Worm (Caenorhabditis elegans): ENCODE results near the gene F15H10.12.

- no peak for TF ChIP-seq ama-1 (optimal IDR thresholded peaks at IDR 0.05)
- TF ChIP-seq nhr-6 (tag; optimal IDR thresholded peaks at IDR 0.05): no peak
- TF ChIP-seq zip-2 (tag; optimal IDR thresholded peaks at IDR 0.05): no peak
- no peak for TF ChIP-seq mdl-1 (tag; optimal IDR thresholded peaks at IDR 0.05)
- no peak for TF ChIP-seq spr-1 (tag; optimal IDR thresholded peaks at IDR 0.05)
- TF ChIP-seq ZK337.2 (GFP tag; IDR thresholded peaks at IDR 0.05): no peak
- no peak for TF ChIP-seq aly-2 (tag; optimal IDR thresholded peaks at IDR 0.05)
- TF ChIP-seq zag-1 (tag; optimal IDR thresholded peaks at IDR 0.05): no peak
These were observed 30.1 kb downstream of the F15H10.12 start for ce11 chrV:10379761-10380160.
